Worm (Caenorhabditis elegans) whole organism, early embryonic: Measurements from ENCODE around the gene enpp-1.

ENCODE experiments used
- B0310.2 ChIP-seq: sonication (generic microtip); optimal IDR thresholded peaks from 2 replicates; lab custom pipeline; 2016; ENCODE audit warnings: mild to moderate bottlenecking, missing genetic modification characterization, missing compliant biosample characterization
- aly-1 ChIP-seq: sonication (generic microtip); optimal IDR thresholded peaks from 2 replicates; lab custom pipeline; 2016; ENCODE audit warnings: missing genetic modification characterization, missing compliant biosample characterization

DNA sequence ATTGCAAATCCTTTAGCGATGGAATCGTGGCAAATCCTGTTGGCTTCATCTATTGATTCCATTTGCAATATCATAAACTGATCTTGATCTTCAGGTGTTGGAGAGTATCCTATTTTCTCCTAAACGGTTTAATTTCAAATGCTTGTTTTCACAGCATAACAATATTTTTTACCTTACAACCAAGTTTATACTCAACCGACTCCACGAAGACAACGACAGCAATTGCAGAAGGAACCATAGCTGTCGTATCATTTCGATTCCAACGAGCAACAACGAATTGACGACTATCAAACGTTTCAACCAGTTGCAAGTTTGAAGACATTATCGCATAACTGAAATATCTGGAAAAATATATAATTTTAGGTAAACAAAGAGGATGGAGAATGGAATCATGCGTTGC, 52.6 kb downstream of the enpp-1 start, which contains the start of gene usip-1:
- TF ChIP-seq aly-1 (tag; lab: Kevin White, UChicago) = no peak
- no peak for TF ChIP-seq B0310.2 (tag; lab: Kevin White, UChicago)
